Fruit fly (Drosophila melanogaster) whole organism, embryonic: Measurements from ENCODE around the gene Myo31DF.
A peak's percentile ranks its signal among the peaks of the same experiment; 100 is the strongest.

Source experiments
- Abd-B ChIP-seq: fragments of 200-800 bp; sonication (Bioruptor generic); optimal IDR thresholded peaks from 2 replicates; lab custom pipeline; 2018; ENCODE audit warnings: missing biosample characterization, mild to moderate bottlenecking, missing genetic modification characterization, moderate library complexity
- CG11504 ChIP-seq: fragments of 200-800 bp; sonication (Bioruptor generic); optimal IDR thresholded peaks from 3 replicates; lab custom pipeline; 2019; ENCODE audit warnings: missing biosample characterization, mild to moderate bottlenecking, missing genetic modification characterization, moderate library complexity
- CG18262 ChIP-seq: fragments of 200-800 bp; optimal IDR thresholded peaks from 3 replicates; lab custom pipeline; 2019; ENCODE audit warnings: missing biosample characterization, mild to moderate bottlenecking, missing genetic modification characterization, moderate library complexity
- CG2875 ChIP-seq: fragments of 200-800 bp; sonication (Bioruptor generic); optimal IDR thresholded peaks from 2 replicates; lab custom pipeline; 2017; ENCODE audit warnings: missing biosample characterization, mild to moderate bottlenecking, missing genetic modification characterization, missing genetic modification reagents
- CG31224 ChIP-seq: fragments of 200-800 bp; sonication (Bioruptor generic); IDR thresholded peaks from 2 replicates; pipeline ENCODE4 v1.3.6; 2022; ENCODE audit warnings: missing biosample characterization, missing genetic modification characterization
- CG31388 ChIP-seq: fragments of 200-800 bp; sonication (Bioruptor generic); optimal IDR thresholded peaks from 2 replicates; lab custom pipeline; 2016; ENCODE audit warnings: missing biosample characterization, missing genetic modification characterization
- CG3407 ChIP-seq: fragments of 200-800 bp; sonication (Bioruptor generic); optimal IDR thresholded peaks from 2 replicates; lab custom pipeline; 2018; ENCODE audit warnings: missing biosample characterization, mild to moderate bottlenecking, missing genetic modification characterization
- CG3995 ChIP-seq: fragments of 200-800 bp; sonication (Bioruptor generic); optimal IDR thresholded peaks from 3 replicates; lab custom pipeline; 2016; ENCODE audit warnings: missing biosample characterization, missing genetic modification characterization
- CG6689 ChIP-seq: fragments of 200-800 bp; sonication (Bioruptor generic); IDR thresholded peaks from 2 replicates; pipeline ENCODE4 v1.3.6; 2022; ENCODE audit warnings: missing biosample characterization, missing genetic modification characterization
- CG6813 ChIP-seq: fragments of 200-800 bp; sonication (Bioruptor generic); optimal IDR thresholded peaks from 2 replicates; lab custom pipeline; 2017; ENCODE audit warnings: missing biosample characterization, missing genetic modification characterization, mild to moderate bottlenecking, moderate library complexity, missing genetic modification reagents
- CG8089 ChIP-seq: fragments of 200-800 bp; sonication (Bioruptor generic); optimal IDR thresholded peaks from 3 replicates; lab custom pipeline; 2016; ENCODE audit warnings: missing biosample characterization, missing genetic modification characterization
- D19B ChIP-seq: fragments of 200-800 bp; sonication (Bioruptor generic); optimal IDR thresholded peaks from 2 replicates; lab custom pipeline; 2017; ENCODE audit warnings: missing biosample characterization, mild to moderate bottlenecking, missing genetic modification characterization
- Dfd ChIP-seq, 2 experiments: fragments of >200 bp; optimal IDR thresholded peaks; 2 replicates each; lab custom pipeline; 2017; ENCODE audit warnings: missing biosample characterization in 2 of 2, missing genetic modification characterization in 2 of 2
- Hey ChIP-seq: fragments of 200-800 bp; sonication (Bioruptor generic); optimal IDR thresholded peaks from 3 replicates; lab custom pipeline; 2018; ENCODE audit warnings: missing biosample characterization, mild to moderate bottlenecking, missing genetic modification characterization
- HmgZ ChIP-seq: fragments of 200-800 bp; sonication (Bioruptor generic); optimal IDR thresholded peaks from 2 replicates; lab custom pipeline; 2018; ENCODE audit warnings: missing biosample characterization, mild to moderate bottlenecking, missing genetic modification characterization
- Hmr ChIP-seq: fragments of 200-800 bp; sonication (Bioruptor generic); optimal IDR thresholded peaks from 3 replicates; lab custom pipeline; 2017; ENCODE audit warnings: mild to moderate bottlenecking, missing biosample characterization, missing genetic modification reagents, missing genetic modification characterization
- Hr3 ChIP-seq: fragments of 200-800 bp; sonication (Bioruptor generic); optimal IDR thresholded peaks from 3 replicates; lab custom pipeline; 2016; ENCODE audit warnings: missing biosample characterization, missing genetic modification characterization
- Hr51 ChIP-seq, 2 experiments: fragments of 200-800 bp; sonication (Bioruptor generic); optimal IDR thresholded peaks; 2 replicates in 1 of 2; 3 replicates in 1 of 2; lab custom pipeline; 2016 to 2018; ENCODE audit warnings: missing biosample characterization in 2 of 2, missing genetic modification characterization in 2 of 2, mild to moderate bottlenecking in 1 of 2, moderate library complexity in 1 of 2
- Lhr ChIP-seq: fragments of 200-800 bp; sonication (Bioruptor generic); optimal IDR thresholded peaks from 3 replicates; lab custom pipeline; 2017; ENCODE audit warnings: mild to moderate bottlenecking, missing biosample characterization, missing genetic modification reagents, missing genetic modification characterization
- MBD-R2 ChIP-seq: fragments of 200-800 bp; sonication (Bioruptor generic); IDR thresholded peaks from 2 replicates; pipeline ENCODE4 v1.3.6; 2022; ENCODE audit warnings: missing biosample characterization, missing genetic modification characterization
- Mrtf ChIP-seq: fragments of 200-800 bp; sonication (Bioruptor generic); IDR thresholded peaks from 3 replicates; pipeline ENCODE4 v1.3.6; 2022; ENCODE audit warnings: missing biosample characterization, missing genetic modification characterization
- Rfx ChIP-seq: fragments of 200-800 bp; sonication (Bioruptor generic); IDR thresholded peaks from 2 replicates; pipeline ENCODE4 v1.3.6; 2022; ENCODE audit warnings: missing biosample characterization, missing genetic modification characterization
- Sin3A ChIP-seq: fragments of >200 bp; optimal IDR thresholded peaks from 2 replicates; lab custom pipeline; 2018
- Vsx1 ChIP-seq: fragments of 200-800 bp; sonication (Bioruptor generic); optimal IDR thresholded peaks from 2 replicates; lab custom pipeline; 2017; ENCODE audit warnings: missing biosample characterization, mild to moderate bottlenecking, missing genetic modification characterization, missing genetic modification reagents
- Xbp1 ChIP-seq: fragments of 200-800 bp; sonication (Bioruptor generic); optimal IDR thresholded peaks from 3 replicates; lab custom pipeline; 2016; ENCODE audit warnings: missing biosample characterization, mild to moderate bottlenecking, missing genetic modification characterization
- ac ChIP-seq: fragments of 200-800 bp; sonication (Bioruptor generic); optimal IDR thresholded peaks from 3 replicates; lab custom pipeline; 2017; ENCODE audit warnings: missing biosample characterization, mild to moderate bottlenecking, missing genetic modification characterization
- al ChIP-seq: fragments of 200-800 bp; sonication (Bioruptor generic); IDR thresholded peaks from 2 replicates; pipeline ENCODE4 v1.3.6; 2022; ENCODE audit warnings: missing biosample characterization, missing genetic modification characterization
- ara ChIP-seq: fragments of 200-800 bp; sonication (Bioruptor generic); IDR thresholded peaks from 2 replicates; pipeline ENCODE4 v1.3.6; 2022; ENCODE audit warnings: missing biosample characterization, missing genetic modification characterization
- ash1 ChIP-seq: fragments of 200-800 bp; sonication (Bioruptor generic); optimal IDR thresholded peaks from 2 replicates; lab custom pipeline; 2018; ENCODE audit warnings: missing biosample characterization, mild to moderate bottlenecking, missing genetic modification characterization
- danr ChIP-seq: fragments of 200-800 bp; sonication (Bioruptor generic); IDR thresholded peaks from 2 replicates; pipeline ENCODE4 v1.3.6; 2022; ENCODE audit warnings: missing biosample characterization, missing genetic modification characterization
- en ChIP-seq: fragments of 200-800 bp; sonication (Bioruptor generic); optimal IDR thresholded peaks from 2 replicates; lab custom pipeline; 2016; ENCODE audit warnings: missing biosample characterization, missing genetic modification characterization
- fd102C ChIP-seq: fragments of 200-800 bp; sonication (Bioruptor generic); optimal IDR thresholded peaks from 2 replicates; lab custom pipeline; 2018; ENCODE audit warnings: missing biosample characterization, mild to moderate bottlenecking, missing genetic modification characterization, moderate library complexity
- gcm2 ChIP-seq: fragments of 200-800 bp; sonication (Bioruptor generic); optimal IDR thresholded peaks from 2 replicates; lab custom pipeline; 2016; ENCODE audit warnings: missing biosample characterization, missing genetic modification characterization
- gt ChIP-seq: fragments of 200-800 bp; sonication (Bioruptor generic); IDR thresholded peaks from 2 replicates; pipeline ENCODE4 v1.3.6; 2022; ENCODE audit warnings: missing biosample characterization, missing genetic modification characterization
- hbn ChIP-seq: fragments of 200-800 bp; sonication (Bioruptor generic); IDR thresholded peaks from 2 replicates; pipeline ENCODE4 v1.3.6; 2022; ENCODE audit warnings: missing biosample characterization, missing genetic modification characterization; ENCODE audit not compliant: partially characterized antibody
- insv ChIP-seq, 2 experiments: fragments of 200-800 bp; sonication (Bioruptor generic); optimal IDR thresholded peaks; 3 replicates each; lab custom pipeline; 2016 to 2018; ENCODE audit warnings: missing biosample characterization in 2 of 2, missing genetic modification characterization in 2 of 2
- otp ChIP-seq: fragments of 200-800 bp; sonication (Bioruptor generic); IDR thresholded peaks from 3 replicates; pipeline ENCODE4, ENCODE4 v1.3.6; 2022; ENCODE audit warnings: missing biosample characterization, missing genetic modification characterization
- pan ChIP-seq, 4 experiments: fragments of >200 bp in 3 of 4; fragments of 200-800 bp in 1 of 4; sonication (Bioruptor generic) in 1 of 4; optimal IDR thresholded peaks in 3 of 4; IDR thresholded peaks in 1 of 4; 2 replicates each; pipeline versions ENCODE4 v1.3.6 to Lab custom; 2017 to 2022; ENCODE audit warnings: missing biosample characterization in 2 of 4, missing genetic modification characterization in 2 of 4, mixed read lengths in 1 of 4
- pfk ChIP-seq: fragments of 200-800 bp; sonication (Bioruptor generic); optimal IDR thresholded peaks from 2 replicates; lab custom pipeline; 2018; ENCODE audit warnings: missing biosample characterization, mild to moderate bottlenecking, missing genetic modification characterization, moderate library complexity
- phol ChIP-seq: fragments of 200-800 bp; sonication (Bioruptor generic); optimal IDR thresholded peaks from 3 replicates; lab custom pipeline; 2018; ENCODE audit warnings: missing biosample characterization, mild to moderate bottlenecking, missing genetic modification characterization, moderate library complexity
- pnt ChIP-seq: fragments of 200-800 bp; sonication (Bioruptor generic); optimal IDR thresholded peaks from 3 replicates; lab custom pipeline; 2016; ENCODE audit warnings: missing biosample characterization, missing genetic modification characterization
- prd ChIP-seq, 3 experiments: fragments of >200 bp in 2 of 3; fragments of 200-800 bp in 1 of 3; sonication (Bioruptor generic) in 1 of 3; optimal IDR thresholded peaks in 2 of 3; IDR thresholded peaks in 1 of 3; 2 replicates in 2 of 3; 3 replicates in 1 of 3; pipeline versions ENCODE4 v1.3.6 to Lab custom; 2017 to 2022; ENCODE audit warnings: missing biosample characterization in 1 of 3, missing genetic modification characterization in 1 of 3
- pros ChIP-seq: fragments of 200-800 bp; sonication (Bioruptor generic); optimal IDR thresholded peaks from 3 replicates; lab custom pipeline; 2019; ENCODE audit warnings: missing biosample characterization, mild to moderate bottlenecking, missing genetic modification characterization, moderate library complexity
- repo ChIP-seq: fragments of 200-800 bp; sonication (Bioruptor generic); optimal IDR thresholded peaks from 2 replicates; lab custom pipeline; 2016; ENCODE audit warnings: missing biosample characterization, missing genetic modification characterization
- row ChIP-seq: fragments of 200-800 bp; sonication (Bioruptor generic); IDR thresholded peaks from 3 replicates; pipeline ENCODE4 v1.3.6; 2022; ENCODE audit warnings: missing biosample characterization, missing genetic modification characterization
- sd ChIP-seq: fragments of 200-800 bp; sonication (Bioruptor generic); optimal IDR thresholded peaks from 3 replicates; lab custom pipeline; 2018; ENCODE audit warnings: missing biosample characterization, mild to moderate bottlenecking, missing genetic modification characterization, moderate library complexity
- sqz ChIP-seq: fragments of 200-800 bp; sonication (Bioruptor generic); optimal IDR thresholded peaks from 3 replicates; lab custom pipeline; 2018; ENCODE audit warnings: missing biosample characterization, mild to moderate bottlenecking, missing genetic modification characterization
- toy ChIP-seq: fragments of 200-800 bp; sonication (Bioruptor generic); IDR thresholded peaks from 2 replicates; pipeline ENCODE4 v1.3.6; 2022; ENCODE audit warnings: missing biosample characterization, missing genetic modification characterization
- tx ChIP-seq: fragments of 200-800 bp; sonication (Bioruptor generic); optimal IDR thresholded peaks from 2 replicates; lab custom pipeline; 2016; ENCODE audit warnings: missing biosample characterization, missing genetic modification characterization
- usp ChIP-seq: fragments of >200 bp; optimal IDR thresholded peaks from 2 replicates; lab custom pipeline; 2017; ENCODE audit warnings: missing biosample characterization, missing genetic modification characterization
- yki ChIP-seq: fragments of >200 bp; optimal IDR thresholded peaks from 3 replicates; lab custom pipeline; 2018

Myo31DF gene

DNA sequence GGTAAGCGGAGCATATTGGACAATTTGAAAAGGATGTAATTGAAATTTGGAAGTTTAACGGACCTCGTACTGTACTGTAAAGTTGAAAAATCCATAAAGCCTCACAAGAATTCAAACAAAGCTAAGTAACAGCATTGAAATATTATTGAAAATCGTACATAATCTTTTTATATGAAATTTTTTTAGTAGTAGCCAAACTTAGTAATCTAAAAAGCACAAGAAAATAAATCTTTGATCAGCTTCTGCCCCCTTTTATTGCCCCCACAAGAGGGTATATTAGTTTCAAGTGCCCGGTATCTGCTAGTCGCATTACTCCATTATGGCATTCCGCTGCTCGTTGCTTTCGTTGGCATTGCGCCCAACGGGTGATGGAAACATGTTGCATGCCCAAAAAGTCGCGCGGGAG, 39.7 kb downstream of the Myo31DF start (continued):
- peak; percentile 60 for TF ChIP-seq Xbp1
- TF ChIP-seq ash1 (GFP tag; lab: Kevin White, UChicago) = no peak
- TF ChIP-seq Abd-B (GFP tag; lab: Kevin White, UChicago) = peak; percentile 47
- TF ChIP-seq al = peak; percentile 4; the same call in 1 of the 2 replicates
- peak; percentile 84 for TF ChIP-seq CG6689 (GFP tag; lab: Robert Waterston, UW)
- TF ChIP-seq ara = peak; percentile 63; the same call in 1 of the 2 replicates
- no peak for TF ChIP-seq pros
- peak; percentile 75; the same call in 2 of the 3 replicates for TF ChIP-seq row (GFP tag; lab: Robert Waterston, UW)
- no peak for TF ChIP-seq MBD-R2
- peak; percentile 88 for TF ChIP-seq CG18262
- no peak for TF ChIP-seq CG31224
- TF ChIP-seq phol = peak; percentile 84
- TF ChIP-seq Mrtf (GFP tag; lab: Robert Waterston, UW) = 0 out of 3 replicates have a peak, but pooled peaks have one; percentile 46
- no peak for TF ChIP-seq HmgZ
- TF ChIP-seq pnt (GFP tag; lab: Kevin White, UChicago) = peak; percentile 35
- no peak for TF ChIP-seq hbn (GFP tag; lab: Robert Waterston, UW)
- no peak for TF ChIP-seq insv (GFP tag; optimal IDR thresholded peaks at IDR 0.05; lab: Kevin White, UChicago)
- no peak; the same call in 1 of the 2 replicates for TF ChIP-seq danr (GFP tag; lab: Robert Waterston, UW)
- peak; percentile 63 for TF ChIP-seq Hr3
- TF ChIP-seq sd (tag; lab: Kevin White, UChicago) = peak; percentile 65
- no peak for TF ChIP-seq tx
- no peak for TF ChIP-seq Hr51 (GFP tag; optimal IDR thresholded peaks at IDR 0.05; lab: Kevin White, UChicago)
- TF ChIP-seq en (GFP tag; lab: Kevin White, UChicago) = peak; percentile 1
- no peak for TF ChIP-seq Rfx (GFP tag; lab: Robert Waterston, UW)
- TF ChIP-seq CG8089 (GFP tag; lab: Kevin White, UChicago) = peak; percentile 22
- TF ChIP-seq toy = no peak
- TF ChIP-seq CG31388 (GFP tag; lab: Kevin White, UChicago) = peak; percentile 40
- no peak for TF ChIP-seq repo (GFP tag; lab: Kevin White, UChicago)
- TF ChIP-seq CG3407 (GFP tag; lab: Kevin White, UChicago) = peak; percentile 33
- TF ChIP-seq CG11504 (tag; lab: Kevin White, UChicago) = peak; percentile 82
- no peak for TF ChIP-seq Hmr (GFP tag; lab: Kevin White, UChicago)
- TF ChIP-seq Hey = no peak
- TF ChIP-seq prd (optimal IDR thresholded peaks at IDR 0.05; lab: Kevin White, UChicago) = no peak
- TF ChIP-seq prd (GFP tag; IDR thresholded peaks at IDR 0.05; lab: Robert Waterston, UW) = peak; percentile 82
- TF ChIP-seq yki (lab: Kevin White, UChicago) = no peak
- no peak for TF ChIP-seq CG3995 (GFP tag; lab: Kevin White, UChicago)
- no peak for TF ChIP-seq Sin3A
- peak; percentile 60 for TF ChIP-seq CG2875 (GFP tag; lab: Kevin White, UChicago)
- no peak for TF ChIP-seq usp
- TF ChIP-seq Dfd (GFP tag; optimal IDR thresholded peaks at IDR 0.05; lab: Kevin White, UChicago) = no peak
- no peak for TF ChIP-seq ac (GFP tag; lab: Kevin White, UChicago)
- TF ChIP-seq D19B (GFP tag; lab: Kevin White, UChicago) = peak; percentile 84
- no peak for TF ChIP-seq gcm2 (GFP tag; lab: Kevin White, UChicago)
- TF ChIP-seq otp (GFP tag; lab: Robert Waterston, UW) = no peak
- peak; percentile 16 for TF ChIP-seq Lhr (GFP tag; lab: Kevin White, UChicago)
- TF ChIP-seq fd102C (GFP tag; lab: Kevin White, UChicago) = no peak
- TF ChIP-seq Vsx1 (GFP tag; lab: Kevin White, UChicago) = peak; percentile 6
- TF ChIP-seq gt (GFP tag; lab: Robert Waterston, UW) = no peak
- no peak for TF ChIP-seq pfk (GFP tag; lab: Kevin White, UChicago)
- TF ChIP-seq CG6813 (GFP tag; lab: Kevin White, UChicago) = peak; percentile 61
- no peak for TF ChIP-seq pan (optimal IDR thresholded peaks at IDR 0.05; lab: Kevin White, UChicago)
- peak in 1 of 2 experiments; percentile 57 for TF ChIP-seq pan (GFP tag; optimal IDR thresholded peaks at IDR 0.05 in 1 of 2, IDR thresholded peaks at IDR 0.05 in 1 of 2)
- peak; percentile 19 for TF ChIP-seq sqz (GFP tag; lab: Kevin White, UChicago)
